Worm (Caenorhabditis elegans) whole organism, young adult: Measurements from ENCODE around the gene trxr-1.

ENCODE experiments used
- B0261.1 ChIP-seq: sonication (generic microtip); optimal IDR thresholded peaks from 2 replicates; lab custom pipeline; 2016; ENCODE audit warnings: mild to moderate bottlenecking, missing genetic modification characterization, moderate library complexity, missing compliant biosample characterization
- C06A6.2 ChIP-seq: fragments of 200-800 bp; sonication (Bioruptor generic); conservative IDR thresholded peaks from 2 replicates; pipeline ENCODE4 v1.3.6; 2022; ENCODE audit warnings: missing genetic modification characterization, missing compliant biosample characterization
- D2030.7 ChIP-seq: fragments of 200-800 bp; sonication (Bioruptor generic); IDR thresholded peaks from 2 replicates; pipeline ENCODE4 v1.3.6; 2022; ENCODE audit warnings: missing genetic modification reagents, missing genetic modification characterization, missing compliant biosample characterization
- F23B12.7 ChIP-seq: sonication (generic microtip); optimal IDR thresholded peaks from 2 replicates; lab custom pipeline; 2017; ENCODE audit warnings: missing genetic modification characterization, mild to moderate bottlenecking, missing compliant biosample characterization, antibody characterized with exemption, moderate library complexity; ENCODE audit not compliant: insufficient read depth
- F33H1.4 ChIP-seq: fragments of 200-800 bp; sonication (Bioruptor generic); IDR thresholded peaks from 2 replicates; pipeline ENCODE4 v1.3.6; 2022; ENCODE audit warnings: missing genetic modification reagents, missing genetic modification characterization, missing compliant biosample characterization
- F37B4.10 ChIP-seq: fragments of 200-800 bp; sonication (Bioruptor generic); IDR thresholded peaks from 2 replicates; pipeline ENCODE4 v1.3.6; 2022; ENCODE audit warnings: missing genetic modification characterization, missing compliant biosample characterization
- K11D2.4 ChIP-seq: fragments of 200-800 bp; sonication (Bioruptor generic); IDR thresholded peaks from 2 replicates; pipeline ENCODE4 v1.3.6; 2022; ENCODE audit warnings: missing genetic modification reagents, missing genetic modification characterization, missing compliant biosample characterization
- K12H6.12 ChIP-seq: fragments of 200-800 bp; sonication (Bioruptor generic); optimal IDR thresholded peaks from 2 replicates; lab custom pipeline; 2018; ENCODE audit warnings: mild to moderate bottlenecking, missing genetic modification characterization, missing compliant biosample characterization
- Y56A3A.18 ChIP-seq: fragments of 200-800 bp; sonication (Bioruptor generic); IDR thresholded peaks from 2 replicates; pipeline ENCODE4 v1.3.6; 2022; ENCODE audit warnings: missing genetic modification reagents, missing genetic modification characterization, missing compliant biosample characterization
- Y79H2A.3 ChIP-seq: fragments of 200-800 bp; sonication (Bioruptor generic); conservative IDR thresholded peaks from 2 replicates; pipeline ENCODE4 v1.3.6; 2022; ENCODE audit warnings: missing genetic modification reagents, missing genetic modification characterization, missing compliant biosample characterization
- ama-1 ChIP-seq, 3 experiments: fragments of 150-350 bp in 1 of 3; sonication (generic microtip) in 2 of 3; optimal IDR thresholded peaks; 2 replicates each; lab custom pipeline; 2014 to 2018; ENCODE audit warnings: missing biosample characterization in 2 of 3, missing genetic modification characterization in 2 of 3, missing genetic modification reagents in 2 of 3
- aptf-2 ChIP-seq: fragments of 200-800 bp; sonication (Bioruptor generic); conservative IDR thresholded peaks from 2 replicates; pipeline ENCODE4 v1.3.6; 2022; ENCODE audit warnings: missing genetic modification reagents, missing genetic modification characterization, missing compliant biosample characterization
- atf-7 ChIP-seq: sonication (generic microtip); optimal IDR thresholded peaks from 2 replicates; lab custom pipeline; 2017; ENCODE audit warnings: mild to moderate bottlenecking, missing genetic modification characterization, missing compliant biosample characterization
- attf-3 ChIP-seq: fragments of 200-800 bp; sonication (Bioruptor generic); conservative IDR thresholded peaks from 2 replicates; pipeline ENCODE4 v1.3.6; 2022; ENCODE audit warnings: missing genetic modification reagents, missing genetic modification characterization, missing compliant biosample characterization
- ceh-100 ChIP-seq: fragments of 200-800 bp; sonication (Bioruptor generic); IDR thresholded peaks from 2 replicates; pipeline ENCODE4 v1.3.6; 2022; ENCODE audit warnings: missing genetic modification reagents, missing genetic modification characterization, missing compliant biosample characterization
- ceh-27 ChIP-seq: fragments of 200-800 bp; sonication (Bioruptor generic); optimal IDR thresholded peaks from 2 replicates; lab custom pipeline; 2018; ENCODE audit warnings: mild to moderate bottlenecking, missing genetic modification characterization, moderate library complexity, missing compliant biosample characterization
- ceh-40 ChIP-seq: fragments of 200-800 bp; sonication (Bioruptor generic); IDR thresholded peaks from 2 replicates; pipeline ENCODE4 v1.3.6; 2022; ENCODE audit warnings: missing genetic modification characterization, missing compliant biosample characterization
- chd-7 ChIP-seq: sonication (generic microtip); optimal IDR thresholded peaks from 2 replicates; lab custom pipeline; 2016; ENCODE audit warnings: mild to moderate bottlenecking, missing genetic modification characterization, moderate library complexity, missing compliant biosample characterization
- efl-1 ChIP-seq: fragments of 150-350 bp; optimal IDR thresholded peaks from 2 replicates; lab custom pipeline; 2014; ENCODE audit warnings: missing biosample characterization, missing genetic modification reagents, missing genetic modification characterization
- gei-17 ChIP-seq: fragments of 200-800 bp; sonication (Bioruptor generic); optimal IDR thresholded peaks from 2 replicates; lab custom pipeline; 2018; ENCODE audit warnings: mild to moderate bottlenecking, missing genetic modification characterization, missing compliant biosample characterization
- him-1 ChIP-seq: sonication (generic microtip); optimal IDR thresholded peaks from 2 replicates; lab custom pipeline; 2016; ENCODE audit warnings: missing genotype, missing genetic modification reagents, missing genetic modification characterization, missing compliant biosample characterization
- hlh-26 ChIP-seq: fragments of 200-800 bp; sonication (Bioruptor generic); conservative IDR thresholded peaks from 2 replicates; pipeline ENCODE4 v1.3.6; 2022; ENCODE audit warnings: missing genetic modification reagents, missing genetic modification characterization, missing compliant biosample characterization
- hmg-1.2 ChIP-seq: fragments of 200-800 bp; sonication (Bioruptor generic); IDR thresholded peaks from 2 replicates; pipeline ENCODE4 v1.3.6; 2022; ENCODE audit warnings: missing genetic modification reagents, missing genetic modification characterization, missing compliant biosample characterization
- hsf-1 ChIP-seq: fragments of 200-800 bp; sonication (Bioruptor generic); IDR thresholded peaks from 2 replicates; pipeline ENCODE4 v1.3.6; 2022; ENCODE audit warnings: missing genetic modification reagents, missing genetic modification characterization, missing compliant biosample characterization
- let-526 ChIP-seq: fragments of 200-800 bp; sonication (Bioruptor generic); IDR thresholded peaks from 2 replicates; pipeline ENCODE4 v1.3.6; 2022; ENCODE audit warnings: missing genetic modification reagents, missing genetic modification characterization, missing compliant biosample characterization
- lin-26 ChIP-seq: fragments of 200-800 bp; sonication (Bioruptor generic); IDR thresholded peaks from 2 replicates; pipeline ENCODE4 v1.3.6; 2022; ENCODE audit warnings: missing genetic modification reagents, missing genetic modification characterization, missing compliant biosample characterization
- lin-35 ChIP-seq, 3 experiments: fragments of 150-350 bp in 2 of 3; sonication (generic microtip) in 1 of 3; optimal IDR thresholded peaks; 2 replicates each; lab custom pipeline; 2014 to 2018; ENCODE audit warnings: missing biosample characterization in 3 of 3, missing genetic modification characterization in 3 of 3, missing genetic modification reagents in 3 of 3
- lsl-1 ChIP-seq: fragments of 200-800 bp; sonication (Bioruptor generic); optimal IDR thresholded peaks from 2 replicates; lab custom pipeline; 2018; ENCODE audit warnings: mild to moderate bottlenecking, missing genetic modification characterization, moderate library complexity, missing compliant biosample characterization
- lsy-27 ChIP-seq: sonication (generic microtip); optimal IDR thresholded peaks from 2 replicates; lab custom pipeline; 2017; ENCODE audit warnings: missing genetic modification characterization, mild to moderate bottlenecking, missing compliant biosample characterization, antibody characterized with exemption, missing genotype, borderline replicate concordance; ENCODE audit not compliant: insufficient read depth
- madf-6 ChIP-seq: fragments of 200-800 bp; sonication (Bioruptor generic); IDR thresholded peaks from 2 replicates; pipeline ENCODE4 v1.3.6; 2022; ENCODE audit warnings: missing genetic modification reagents, missing genetic modification characterization, missing compliant biosample characterization
- mcd-1 ChIP-seq: fragments of 200-800 bp; sonication (Bioruptor generic); IDR thresholded peaks from 2 replicates; pipeline ENCODE4 v1.3.6; 2022; ENCODE audit warnings: missing genetic modification reagents, missing genetic modification characterization, missing compliant biosample characterization
- mel-28 ChIP-seq: sonication (generic microtip); optimal IDR thresholded peaks from 2 replicates; lab custom pipeline; 2016; ENCODE audit warnings: borderline replicate concordance, mild to moderate bottlenecking, missing genetic modification characterization, missing compliant biosample characterization
- mes-4 ChIP-seq: sonication (generic microtip); optimal IDR thresholded peaks from 2 replicates; lab custom pipeline; 2016; ENCODE audit warnings: missing genotype, missing genetic modification characterization, missing compliant biosample characterization
- nfyb-1 ChIP-seq: fragments of 200-800 bp; sonication (Bioruptor generic); IDR thresholded peaks from 2 replicates; pipeline ENCODE4 v1.3.6; 2022; ENCODE audit warnings: missing genetic modification reagents, missing genetic modification characterization, missing compliant biosample characterization
- nhr-120 ChIP-seq: fragments of 200-800 bp; sonication (Bioruptor generic); IDR thresholded peaks from 2 replicates; pipeline ENCODE4 v1.3.6; 2022; ENCODE audit warnings: missing genetic modification characterization, missing compliant biosample characterization
- nhr-27 ChIP-seq: fragments of 200-800 bp; sonication (Bioruptor generic); optimal IDR thresholded peaks from 2 replicates; lab custom pipeline; 2018; ENCODE audit warnings: mild to moderate bottlenecking, missing genetic modification characterization, moderate library complexity, missing compliant biosample characterization
- nhr-90 ChIP-seq: sonication (generic microtip); optimal IDR thresholded peaks from 2 replicates; lab custom pipeline; 2016; ENCODE audit warnings: missing genotype, mild to moderate bottlenecking, missing genetic modification characterization, missing compliant biosample characterization
- rec-8 ChIP-seq, 2 experiments: sonication (generic microtip); optimal IDR thresholded peaks; 2 replicates each; lab custom pipeline; 2016; ENCODE audit warnings: mild to moderate bottlenecking in 2 of 2, missing genetic modification characterization in 2 of 2, missing genetic modification reagents in 2 of 2, missing genotype in 2 of 2, missing biosample characterization in 1 of 2, missing compliant biosample characterization in 1 of 2, moderate library complexity in 1 of 2
- snpc-1.1 ChIP-seq: sonication (generic microtip); optimal IDR thresholded peaks from 2 replicates; lab custom pipeline; 2017; ENCODE audit warnings: missing genetic modification characterization, mild to moderate bottlenecking, missing compliant biosample characterization, antibody characterized with exemption, moderate library complexity, missing genotype, missing genetic modification reagents; ENCODE audit not compliant: insufficient read depth
- snpc-4 ChIP-seq, 5 experiments: fragments of 150-350 bp in 1 of 5; sonication (generic microtip) in 4 of 5; optimal IDR thresholded peaks; 2 replicates each; lab custom pipeline; 2014 to 2018; ENCODE audit warnings: missing genetic modification characterization in 5 of 5, missing biosample characterization in 3 of 5, antibody characterized with exemption in 2 of 5, mild to moderate bottlenecking in 2 of 5, missing compliant biosample characterization in 2 of 5, missing genotype in 2 of 5, moderate library complexity in 2 of 5, missing genetic modification reagents in 1 of 5
- tbx-9 ChIP-seq: sonication (generic microtip); optimal IDR thresholded peaks from 2 replicates; lab custom pipeline; 2016; ENCODE audit warnings: borderline replicate concordance, missing genetic modification characterization, inconsistent platforms, missing compliant biosample characterization
- unc-62 ChIP-seq: fragments of 150-350 bp; optimal IDR thresholded peaks from 2 replicates; lab custom pipeline; 2014; ENCODE audit warnings: missing biosample characterization, missing genetic modification reagents, missing genetic modification characterization
- xnd-1 ChIP-seq: sonication (generic microtip); optimal IDR thresholded peaks from 2 replicates; lab custom pipeline; 2016; ENCODE audit warnings: missing genotype, missing genetic modification reagents, missing genetic modification characterization, missing compliant biosample characterization
- zim-3 ChIP-seq: sonication (generic microtip); optimal IDR thresholded peaks from 2 replicates; lab custom pipeline; 2017; ENCODE audit warnings: mild to moderate bottlenecking, missing genetic modification characterization, moderate library complexity, missing compliant biosample characterization
- ztf-6 ChIP-seq: fragments of 200-800 bp; sonication (Bioruptor generic); IDR thresholded peaks from 2 replicates; pipeline ENCODE4 v1.3.6; 2022; ENCODE audit warnings: missing genetic modification reagents, missing genetic modification characterization, missing compliant biosample characterization

The trxr-1 gene

DNA sequence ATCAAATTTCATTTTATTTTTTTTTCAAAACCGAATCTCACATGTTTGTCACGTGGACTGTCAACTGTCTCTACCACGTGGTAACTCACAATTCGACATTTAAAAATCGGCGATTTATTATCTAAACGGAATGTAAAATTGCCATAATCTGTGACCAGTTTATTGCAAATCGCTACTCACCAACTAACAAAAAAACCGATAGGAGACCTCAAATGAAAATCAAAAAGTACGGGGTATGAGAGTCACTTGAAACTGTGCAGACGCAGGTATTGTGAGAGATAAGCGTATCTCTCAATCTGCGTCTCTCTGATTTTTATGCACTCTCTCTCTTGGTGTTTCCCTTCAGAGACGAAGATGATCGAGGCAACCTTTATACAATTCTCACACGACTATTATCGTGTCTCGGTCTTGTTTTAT is 36.0 kb downstream of the trxr-1 start (continued):
- TF ChIP-seq mcd-1 (GFP tag; lab: Robert Waterston, UW): no peak
- TF ChIP-seq mel-28: no peak
- no peak for TF ChIP-seq mes-4 (tag; lab: Kevin White, UChicago)
- TF ChIP-seq let-526 (GFP tag; lab: Robert Waterston, UW): peak; percentile 6; the same call in 1 of the 2 replicates
- TF ChIP-seq efl-1 (GFP tag; lab: Kevin White, UChicago): no peak
- no peak for TF ChIP-seq lin-35 (GFP tag; optimal IDR thresholded peaks at IDR 0.05; lab: Kevin White, UChicago)
- no peak for TF ChIP-seq xnd-1 (tag; lab: Kevin White, UChicago)
- TF ChIP-seq aptf-2 (GFP tag; lab: Robert Waterston, UW): no peak
- TF ChIP-seq chd-7: peak; percentile 83
- no peak for TF ChIP-seq F37B4.10
- TF ChIP-seq hlh-26 (GFP tag; lab: Robert Waterston, UW): no peak
- TF ChIP-seq ceh-100 (GFP tag; lab: Robert Waterston, UW): no peak
- no peak for TF ChIP-seq attf-3 (GFP tag; lab: Robert Waterston, UW)
- no peak for TF ChIP-seq gei-17 (GFP tag; lab: Kevin White, UChicago)
- 0 out of 2 replicates have a peak, but pooled peaks have one; percentile 24 for TF ChIP-seq Y56A3A.18
- no peak for TF ChIP-seq K12H6.12 (tag; lab: Kevin White, UChicago)
- TF ChIP-seq him-1 (tag; lab: Kevin White, UChicago): no peak
- no peak for TF ChIP-seq tbx-9 (tag; lab: Kevin White, UChicago)
- TF ChIP-seq nhr-27 (tag; lab: Kevin White, UChicago): no peak
- TF ChIP-seq hmg-1.2 (GFP tag; lab: Robert Waterston, UW): peak; percentile 70; the same call in 1 of the 2 replicates
- peak; percentile 39; the same call in 1 of the 2 replicates for TF ChIP-seq K11D2.4 (GFP tag; lab: Robert Waterston, UW)
- TF ChIP-seq ceh-40: no peak
- no peak for TF ChIP-seq snpc-4 (GFP tag; optimal IDR thresholded peaks at IDR 0.05; lab: Kevin White, UChicago)
- no peak for TF ChIP-seq snpc-4 (tag; optimal IDR thresholded peaks at IDR 0.05; lab: Kevin White, UChicago)
- no peak for TF ChIP-seq rec-8 (tag; optimal IDR thresholded peaks at IDR 0.05; lab: Kevin White, UChicago)
- TF ChIP-seq atf-7: peak; percentile 54
- TF ChIP-seq D2030.7 (GFP tag; lab: Robert Waterston, UW): no peak
- TF ChIP-seq madf-6 (GFP tag; lab: Robert Waterston, UW): no peak
- TF ChIP-seq zim-3 (tag; lab: Kevin White, UChicago): no peak
- no peak for TF ChIP-seq unc-62 (GFP tag; lab: Kevin White, UChicago)
- no peak for TF ChIP-seq lsl-1
- no peak for TF ChIP-seq B0261.1 (tag; lab: Kevin White, UChicago)

DNA sequence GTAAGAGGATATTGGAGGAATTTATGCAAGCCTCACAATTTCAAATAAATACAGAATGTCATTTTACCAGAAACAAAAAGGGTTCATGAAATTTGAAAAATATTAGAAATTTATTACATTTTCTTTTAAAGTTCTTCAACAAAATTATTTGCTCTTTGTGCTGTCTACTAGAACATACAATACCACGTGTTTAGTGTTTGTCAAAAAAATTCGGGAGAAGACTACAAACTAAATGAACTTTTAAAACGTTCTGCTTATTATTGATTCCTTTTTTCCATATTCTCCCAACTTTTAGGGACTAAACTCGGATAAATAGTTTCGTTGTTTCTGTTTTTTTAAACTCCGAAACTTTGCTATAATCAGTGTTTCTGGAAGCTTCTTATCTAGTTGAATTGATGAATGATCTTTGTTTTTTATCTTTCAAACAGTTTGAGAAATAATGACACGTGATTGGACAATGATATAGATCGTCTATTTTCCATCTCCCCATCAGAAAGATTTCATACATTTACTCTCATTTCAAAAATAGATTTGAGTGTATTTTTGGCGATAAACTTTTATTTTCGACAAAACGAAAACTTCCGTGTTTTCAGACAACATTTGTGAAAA is 37.0 kb downstream of the trxr-1 start:
- TF ChIP-seq ceh-27 (GFP tag; lab: Kevin White, UChicago) (no peak), Y79H2A.3 (GFP tag; lab: Robert Waterston, UW) (no peak), F33H1.4 (no peak), nfyb-1 (GFP tag; lab: Robert Waterston, UW) (no peak), nhr-120 (GFP tag; lab: Robert Waterston, UW) (no peak), F23B12.7 (tag; lab: Kevin White, UChicago) (no peak), hsf-1 (GFP tag; lab: Robert Waterston, UW) (peak; percentile 65), ceh-100 (GFP tag; lab: Robert Waterston, UW) (no peak), C06A6.2 (GFP tag; lab: Robert Waterston, UW) (no peak), lin-35 (GFP tag; optimal IDR thresholded peaks at IDR 0.05; lab: Kevin White, UChicago) (no peak), nhr-90 (tag; lab: Kevin White, UChicago) (no peak), snpc-1.1 (tag; lab: Kevin White, UChicago) (no peak), zim-3 (tag; lab: Kevin White, UChicago) (no peak), ama-1 (optimal IDR thresholded peaks at IDR 0.05; lab: Kevin White, UChicago) (peak; percentile 43), ama-1 (GFP tag; optimal IDR thresholded peaks at IDR 0.05; lab: Kevin White, UChicago) (no peak), lsy-27 (tag; lab: Kevin White, UChicago) (no peak), unc-62 (GFP tag; lab: Kevin White, UChicago) (peak; percentile 3), ztf-6 (GFP tag; lab: Robert Waterston, UW) (no peak), lin-26 (GFP tag; lab: Robert Waterston, UW) (no peak), K12H6.12 (tag; lab: Kevin White, UChicago) (no peak)
